Fruit fly (Drosophila melanogaster) whole organism, embryonic: Measurements from ENCODE around the gene meigo.

ENCODE experiments used
- Adf1 ChIP-seq: fragments of 200-800 bp; sonication (Bioruptor generic); IDR thresholded peaks from 2 replicates; pipeline ENCODE4 v1.3.6; 2022; ENCODE audit warnings: missing biosample characterization, missing genetic modification characterization
- Asciz ChIP-seq: fragments of 200-800 bp; sonication (Bioruptor generic); optimal IDR thresholded peaks from 2 replicates; lab custom pipeline; 2017; ENCODE audit warnings: missing biosample characterization, mild to moderate bottlenecking, missing genetic modification characterization, missing genetic modification reagents
- CG10979 ChIP-seq: fragments of 200-800 bp; sonication (Bioruptor generic); optimal IDR thresholded peaks from 2 replicates; lab custom pipeline; 2018; ENCODE audit warnings: missing biosample characterization, mild to moderate bottlenecking, missing genetic modification characterization, moderate library complexity
- CG12104 ChIP-seq: fragments of 200-800 bp; sonication (Bioruptor generic); optimal IDR thresholded peaks from 3 replicates; lab custom pipeline; 2016; ENCODE audit warnings: missing biosample characterization, missing genetic modification characterization
- CG13624 ChIP-seq: fragments of 200-800 bp; sonication (Bioruptor generic); optimal IDR thresholded peaks from 2 replicates; lab custom pipeline; 2016; ENCODE audit warnings: missing biosample characterization, missing genetic modification characterization
- CG17802 ChIP-seq: fragments of 200-800 bp; sonication (Bioruptor generic); optimal IDR thresholded peaks from 2 replicates; lab custom pipeline; 2018; ENCODE audit warnings: missing biosample characterization, mild to moderate bottlenecking, missing genetic modification characterization, moderate library complexity
- CG18262 ChIP-seq: fragments of 200-800 bp; optimal IDR thresholded peaks from 3 replicates; lab custom pipeline; 2019; ENCODE audit warnings: missing biosample characterization, mild to moderate bottlenecking, missing genetic modification characterization, moderate library complexity
- CG2199 ChIP-seq: fragments of 200-800 bp; sonication (Bioruptor generic); IDR thresholded peaks from 3 replicates; pipeline ENCODE4 v1.3.6; 2022; ENCODE audit warnings: missing biosample characterization, missing genetic modification characterization
- CG3163 ChIP-seq: fragments of 200-800 bp; sonication (Bioruptor generic); optimal IDR thresholded peaks from 3 replicates; lab custom pipeline; 2016; ENCODE audit warnings: missing biosample characterization, missing genetic modification characterization
- CG4282 ChIP-seq: fragments of 200-800 bp; sonication (Bioruptor generic); optimal IDR thresholded peaks from 2 replicates; lab custom pipeline; 2016; ENCODE audit warnings: missing biosample characterization, missing genetic modification characterization
- CG4328 ChIP-seq: fragments of 200-800 bp; sonication (Bioruptor generic); optimal IDR thresholded peaks from 3 replicates; lab custom pipeline; 2017; ENCODE audit warnings: missing biosample characterization, missing genetic modification reagents, missing genetic modification characterization
- CG4360 ChIP-seq: fragments of 200-800 bp; sonication (Bioruptor generic); IDR thresholded peaks from 2 replicates; pipeline ENCODE4 v1.3.6; 2022; ENCODE audit warnings: missing biosample characterization, missing genetic modification characterization
- CG7556 ChIP-seq: fragments of 200-800 bp; sonication (Bioruptor generic); optimal IDR thresholded peaks from 2 replicates; lab custom pipeline; 2017; ENCODE audit warnings: missing biosample characterization, mild to moderate bottlenecking, missing genetic modification characterization
- CG7839 ChIP-seq: fragments of 200-800 bp; sonication (Bioruptor generic); optimal IDR thresholded peaks from 3 replicates; lab custom pipeline; 2018; ENCODE audit warnings: missing biosample characterization, mild to moderate bottlenecking, missing genetic modification characterization, moderate library complexity
- CG8089 ChIP-seq: fragments of 200-800 bp; sonication (Bioruptor generic); optimal IDR thresholded peaks from 3 replicates; lab custom pipeline; 2016; ENCODE audit warnings: missing biosample characterization, missing genetic modification characterization
- CG8924 ChIP-seq: fragments of 200-800 bp; optimal IDR thresholded peaks from 3 replicates; lab custom pipeline; 2019; ENCODE audit warnings: missing biosample characterization, mild to moderate bottlenecking, missing genetic modification characterization, moderate library complexity
- CG9215 ChIP-seq: fragments of 200-800 bp; sonication (Bioruptor generic); IDR thresholded peaks from 2 replicates; pipeline ENCODE4 v1.3.6; 2022; ENCODE audit warnings: missing biosample characterization, missing genetic modification characterization
- CG9727 ChIP-seq: fragments of 200-800 bp; sonication (Bioruptor generic); optimal IDR thresholded peaks from 3 replicates; lab custom pipeline; 2017; ENCODE audit warnings: missing biosample characterization, mild to moderate bottlenecking, missing genetic modification characterization
- D19A ChIP-seq: fragments of 200-800 bp; optimal IDR thresholded peaks from 3 replicates; lab custom pipeline; 2019; ENCODE audit warnings: missing biosample characterization, mild to moderate bottlenecking, missing genetic modification characterization, moderate library complexity
- Dek ChIP-seq: fragments of 200-800 bp; sonication (Bioruptor generic); optimal IDR thresholded peaks from 3 replicates; lab custom pipeline; 2019; ENCODE audit warnings: missing biosample characterization, mild to moderate bottlenecking, missing genetic modification characterization, moderate library complexity
- Dll ChIP-seq: fragments of 200-800 bp; sonication (Bioruptor generic); IDR thresholded peaks from 4 replicates; pipeline ENCODE4 v1.3.6; 2022; ENCODE audit warnings: missing biosample characterization, missing genetic modification characterization; ENCODE audit not compliant: partially characterized antibody
- E2f1 ChIP-seq: fragments of 200-800 bp; sonication (Bioruptor generic); IDR thresholded peaks from 2 replicates; pipeline ENCODE4 v1.3.6; 2022; ENCODE audit warnings: missing biosample characterization, missing genetic modification characterization
- Eip74EF ChIP-seq, 2 experiments: fragments of 200-800 bp in 1 of 2; fragments of >200 bp in 1 of 2; sonication (Bioruptor generic) in 1 of 2; optimal IDR thresholded peaks; 2 replicates each; lab custom pipeline; 2017 to 2019; ENCODE audit warnings: missing biosample characterization in 2 of 2, missing genetic modification characterization in 2 of 2, mild to moderate bottlenecking in 1 of 2, moderate library complexity in 1 of 2
- Gsc ChIP-seq: fragments of 200-800 bp; sonication (Bioruptor generic); IDR thresholded peaks from 2 replicates; pipeline ENCODE4 v1.3.6; 2022; ENCODE audit warnings: missing biosample characterization, missing genetic modification characterization
- Hr3 ChIP-seq: fragments of 200-800 bp; sonication (Bioruptor generic); optimal IDR thresholded peaks from 3 replicates; lab custom pipeline; 2016; ENCODE audit warnings: missing biosample characterization, missing genetic modification characterization
- Hr39 ChIP-seq: fragments of >200 bp; optimal IDR thresholded peaks from 2 replicates; lab custom pipeline; 2017
- Kr ChIP-seq: fragments of 200-800 bp; sonication (Bioruptor generic); optimal IDR thresholded peaks from 2 replicates; lab custom pipeline; 2017; ENCODE audit warnings: missing biosample characterization, mild to moderate bottlenecking, missing genetic modification characterization
- Mes4 ChIP-seq: fragments of 200-800 bp; sonication (Bioruptor generic); optimal IDR thresholded peaks from 2 replicates; lab custom pipeline; 2016; ENCODE audit warnings: missing biosample characterization, missing genetic modification characterization
- Nf-YC ChIP-seq: fragments of 200-800 bp; optimal IDR thresholded peaks from 3 replicates; lab custom pipeline; 2019; ENCODE audit warnings: missing biosample characterization, mild to moderate bottlenecking, missing genetic modification characterization, moderate library complexity
- Oli ChIP-seq: fragments of 200-800 bp; sonication (Bioruptor generic); optimal IDR thresholded peaks from 2 replicates; lab custom pipeline; 2018; ENCODE audit warnings: missing biosample characterization, mild to moderate bottlenecking, missing genetic modification characterization, moderate library complexity
- Optix ChIP-seq: fragments of 200-800 bp; sonication (Bioruptor generic); IDR thresholded peaks from 3 replicates; pipeline ENCODE4 v1.3.6; 2022; ENCODE audit warnings: missing biosample characterization, missing genetic modification characterization
- Scr ChIP-seq: fragments of 200-800 bp; sonication (Bioruptor generic); IDR thresholded peaks from 2 replicates; pipeline ENCODE4 v1.3.6; 2022; ENCODE audit warnings: missing biosample characterization, missing genetic modification characterization; ENCODE audit not compliant: partially characterized antibody
- Sry-δ ChIP-seq: fragments of 200-800 bp; sonication (Bioruptor generic); optimal IDR thresholded peaks from 2 replicates; lab custom pipeline; 2016; ENCODE audit warnings: missing biosample characterization, missing genetic modification characterization
- Taf1 ChIP-seq: fragments of 200-800 bp; sonication (Bioruptor generic); IDR thresholded peaks from 2 replicates; pipeline ENCODE4 v1.3.6; 2022; ENCODE audit warnings: missing biosample characterization, missing genetic modification characterization
- Trl ChIP-seq, 3 experiments: fragments of >200 bp in 2 of 3; fragments of 200-800 bp in 1 of 3; sonication (Bioruptor generic) in 1 of 3; optimal IDR thresholded peaks; 2 replicates in 1 of 3; 3 replicates in 2 of 3; lab custom pipeline; 2016 to 2017; ENCODE audit warnings: missing biosample characterization in 1 of 3, missing genetic modification characterization in 1 of 3
- Xbp1 ChIP-seq: fragments of 200-800 bp; sonication (Bioruptor generic); optimal IDR thresholded peaks from 3 replicates; lab custom pipeline; 2016; ENCODE audit warnings: missing biosample characterization, mild to moderate bottlenecking, missing genetic modification characterization
- ash1 ChIP-seq: fragments of 200-800 bp; sonication (Bioruptor generic); optimal IDR thresholded peaks from 2 replicates; lab custom pipeline; 2018; ENCODE audit warnings: missing biosample characterization, mild to moderate bottlenecking, missing genetic modification characterization
- bowl ChIP-seq: fragments of 200-800 bp; sonication (Bioruptor generic); IDR thresholded peaks from 2 replicates; pipeline ENCODE4 v1.3.6; 2022; ENCODE audit warnings: missing biosample characterization, missing genetic modification characterization
- caup ChIP-seq: fragments of 200-800 bp; sonication (Bioruptor generic); optimal IDR thresholded peaks from 3 replicates; lab custom pipeline; 2017; ENCODE audit warnings: missing biosample characterization, mild to moderate bottlenecking, missing genetic modification characterization, moderate library complexity; ENCODE audit not compliant: severe bottlenecking
- chm ChIP-seq: fragments of 200-800 bp; sonication (Bioruptor generic); IDR thresholded peaks from 2 replicates; pipeline ENCODE4 v1.3.6; 2022; ENCODE audit warnings: missing biosample characterization, missing genetic modification characterization
- dm ChIP-seq: fragments of 200-800 bp; sonication (Bioruptor generic); optimal IDR thresholded peaks from 3 replicates; lab custom pipeline; 2016; ENCODE audit warnings: missing biosample characterization, missing genetic modification characterization
- fd3F ChIP-seq: fragments of 200-800 bp; sonication (Bioruptor generic); optimal IDR thresholded peaks from 2 replicates; lab custom pipeline; 2018; ENCODE audit warnings: missing biosample characterization, mild to moderate bottlenecking, missing genetic modification characterization, moderate library complexity
- kah ChIP-seq: fragments of 200-800 bp; sonication (Bioruptor generic); optimal IDR thresholded peaks from 2 replicates; lab custom pipeline; 2018; ENCODE audit warnings: missing biosample characterization, mild to moderate bottlenecking, missing genetic modification characterization
- klu ChIP-seq: fragments of 200-800 bp; sonication (Bioruptor generic); IDR thresholded peaks from 2 replicates; pipeline ENCODE4 v1.3.6; 2022; ENCODE audit warnings: missing biosample characterization, missing genetic modification characterization
- peb ChIP-seq: fragments of 200-800 bp; sonication (Bioruptor generic); IDR thresholded peaks from 2 replicates; pipeline ENCODE4 v1.3.6; 2022; ENCODE audit warnings: missing biosample characterization, missing genetic modification characterization
- slbo ChIP-seq: fragments of 200-800 bp; sonication (Bioruptor generic); IDR thresholded peaks from 2 replicates; pipeline ENCODE4 v1.3.6; 2022; ENCODE audit warnings: missing biosample characterization, missing genetic modification characterization
- sug ChIP-seq: fragments of 200-800 bp; optimal IDR thresholded peaks from 2 replicates; lab custom pipeline; 2019; ENCODE audit warnings: missing biosample characterization, mild to moderate bottlenecking, missing genetic modification characterization, moderate library complexity
- tio ChIP-seq: fragments of 200-800 bp; sonication (Bioruptor generic); optimal IDR thresholded peaks from 2 replicates; lab custom pipeline; 2017; ENCODE audit warnings: missing biosample characterization, missing genetic modification characterization, inconsistent platforms
- trh ChIP-seq: fragments of 200-800 bp; sonication (Bioruptor generic); optimal IDR thresholded peaks from 2 replicates; lab custom pipeline; 2016; ENCODE audit warnings: missing biosample characterization, missing genetic modification characterization
- twi ChIP-seq: fragments of 200-800 bp; optimal IDR thresholded peaks from 2 replicates; lab custom pipeline; 2019; ENCODE audit warnings: missing biosample characterization, mild to moderate bottlenecking, missing genetic modification characterization, moderate library complexity
- wdn ChIP-seq: fragments of 200-800 bp; sonication (Bioruptor generic); IDR thresholded peaks from 2 replicates; pipeline ENCODE4 v1.3.6; 2022; ENCODE audit warnings: missing biosample characterization, missing genetic modification characterization
- zen ChIP-seq: fragments of 200-800 bp; sonication (Bioruptor generic); optimal IDR thresholded peaks from 3 replicates; lab custom pipeline; 2018; ENCODE audit warnings: missing biosample characterization, mild to moderate bottlenecking, missing genetic modification characterization, moderate library complexity

The meigo gene

dm6 chr3R:21180391-21180796, 42.3 kb downstream of the meigo start:
- TF ChIP-seq CG7556 (peak; percentile 4), CG8089 (no peak), CG7839 (tag; lab: Kevin White, UChicago) (peak; percentile 16), twi (tag; lab: Kevin White, UChicago) (no peak), Nf-YC (no peak), D19A (tag; lab: Kevin White, UChicago) (no peak), Scr (GFP tag; lab: Robert Waterston, UW) (no peak), CG8924 (no peak), Dek (tag; lab: Kevin White, UChicago) (peak; percentile 11), Oli (tag; lab: Kevin White, UChicago) (no peak), Adf1 (GFP tag; lab: Robert Waterston, UW) (no peak), Eip74EF (GFP tag; optimal IDR thresholded peaks at IDR 0.05; lab: Kevin White, UChicago) (no peak), sug (no peak), Dll (GFP tag; lab: Robert Waterston, UW) (no peak), Sry-δ (GFP tag; lab: Kevin White, UChicago) (no peak), CG10979 (no peak), caup (no peak), tio (no peak), Taf1 (no peak), CG17802 (tag; lab: Kevin White, UChicago) (no peak), trh (no peak), Mes4 (GFP tag; lab: Kevin White, UChicago) (no peak), chm (GFP tag; lab: Robert Waterston, UW) (peak; percentile 25; the same call in 1 of the 2 replicates), kah (GFP tag; lab: Kevin White, UChicago) (peak; percentile 9), zen (tag; lab: Kevin White, UChicago) (no peak), dm (no peak), CG2199 (GFP tag; lab: Robert Waterston, UW) (no peak), Kr (no peak), Gsc (GFP tag; lab: Robert Waterston, UW) (no peak), Trl (optimal IDR thresholded peaks at IDR 0.05; lab: Kevin White, UChicago) (peak in 1 of 2 experiments; percentile 53), Trl (GFP tag; optimal IDR thresholded peaks at IDR 0.05; lab: Kevin White, UChicago) (no peak), CG3163 (GFP tag; lab: Kevin White, UChicago) (no peak), Hr3 (GFP tag; lab: Kevin White, UChicago) (no peak), CG4328 (GFP tag; lab: Kevin White, UChicago) (no peak), wdn (GFP tag; lab: Robert Waterston, UW) (no peak), E2f1 (GFP tag; lab: Robert Waterston, UW) (no peak), Asciz (GFP tag; lab: Kevin White, UChicago) (no peak), Hr39 (lab: Kevin White, UChicago) (no peak), Xbp1 (no peak), CG4360 (GFP tag; lab: Robert Waterston, UW) (no peak), CG18262 (tag; lab: Kevin White, UChicago) (no peak), CG9215 (GFP tag; lab: Robert Waterston, UW) (no peak), ash1 (GFP tag; lab: Kevin White, UChicago) (no peak), peb (GFP tag; lab: Robert Waterston, UW) (no peak), CG12104 (GFP tag; lab: Kevin White, UChicago) (no peak), klu (no peak), slbo (0 out of 2 replicates have a peak, but pooled peaks have one; percentile 10), CG4282 (GFP tag; lab: Kevin White, UChicago) (no peak), Optix (GFP tag; lab: Robert Waterston, UW) (no peak), fd3F (no peak), CG9727 (GFP tag; lab: Kevin White, UChicago) (peak; percentile 29), bowl (no peak), CG13624 (GFP tag; lab: Kevin White, UChicago) (no peak)
